Fruit fly (Drosophila melanogaster): ENCODE measurements around the gene CG3224.
A peak's percentile ranks its signal among the peaks of the same experiment; 100 is the strongest.

Gene CG3224

DNA sequence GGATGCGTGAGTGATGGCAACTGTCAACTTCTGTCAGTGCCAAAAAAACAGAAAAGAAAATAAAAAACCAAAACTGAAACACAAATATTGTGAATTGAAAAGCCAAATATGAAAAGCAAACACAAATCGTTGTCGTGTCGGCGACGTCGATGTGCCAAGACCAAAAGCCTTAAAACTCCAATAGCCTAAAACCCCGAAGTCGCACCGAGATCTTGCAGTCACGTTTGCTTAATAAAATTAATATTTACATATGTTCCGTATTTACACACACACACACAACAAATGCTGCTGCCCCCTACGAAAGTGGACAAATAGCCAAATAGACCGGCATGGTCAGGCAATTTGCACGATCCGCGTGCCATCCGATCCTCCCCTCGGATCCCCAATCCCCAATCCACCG, 23.1 kb downstream of the CG3224 start:
- no peak for TF ChIP-seq CG17801 (GFP tag; optimal IDR thresholded peaks at IDR 0.05; ENCODE audit: partially characterized antibody)

DNA sequence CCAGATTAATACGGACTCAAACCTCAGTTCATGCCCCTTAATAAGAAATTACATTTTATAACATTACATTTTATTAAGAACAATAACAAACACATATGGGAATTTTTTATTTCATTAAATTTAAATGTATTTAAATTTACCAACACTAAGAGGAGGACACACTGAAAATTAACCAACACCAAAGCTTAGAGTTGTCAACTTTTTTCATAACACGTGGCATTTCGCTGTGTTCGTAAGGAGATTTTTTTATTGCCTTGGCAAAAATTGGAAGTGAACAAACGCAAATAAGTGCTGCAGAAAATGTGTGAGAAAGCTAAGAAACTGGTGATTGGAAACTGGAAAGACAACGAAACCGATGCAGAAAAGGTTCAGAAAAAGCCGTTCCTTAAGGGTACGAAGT, 27.6 kb downstream of the CG3224 start, which contains the start of gene CG14443:
Gene CG14443 (plus strand): TSS at position 301 of the 400 bp plus-strand sequence.
- no peak for TF ChIP-seq CG17801 (GFP tag; optimal IDR thresholded peaks at IDR 0.05; ENCODE audit: partially characterized antibody)

dm6 chrX:6631885-6632284, 29.4 kb downstream of the CG3224 start:
- TF ChIP-seq CG17801 (GFP tag; optimal IDR thresholded peaks at IDR 0.05; ENCODE audit: partially characterized antibody), result no peak

DNA sequence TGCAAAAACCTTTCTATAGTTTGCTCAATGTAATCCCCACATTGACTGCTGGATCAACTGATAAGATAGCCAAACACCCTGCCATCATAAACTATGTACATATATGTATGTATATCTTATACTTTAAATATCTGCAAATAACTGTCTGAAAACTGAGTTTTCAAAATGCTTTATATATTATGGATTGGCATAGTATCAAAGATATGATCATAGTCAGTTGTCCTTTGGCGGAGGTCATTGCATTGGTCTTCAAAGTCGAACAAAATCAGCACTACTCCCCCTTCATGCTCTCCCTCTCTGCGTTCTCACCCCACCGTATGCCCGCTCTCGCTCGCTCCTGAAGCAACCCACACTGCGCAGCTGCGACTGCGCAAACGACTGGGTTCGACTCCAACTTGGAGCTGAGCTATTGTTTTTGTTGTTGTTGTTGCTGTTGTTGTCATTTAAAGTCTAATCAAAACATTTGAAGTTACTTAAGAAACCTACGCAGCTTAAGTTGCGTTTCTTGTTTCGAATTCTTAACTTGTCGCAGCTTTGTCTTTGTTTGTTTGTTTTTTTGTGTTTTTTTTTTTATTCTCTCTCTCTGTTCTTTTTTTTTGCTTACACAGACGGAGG, 36.2 kb downstream of the CG3224 start:
- TF ChIP-seq CG17801 (GFP tag; optimal IDR thresholded peaks at IDR 0.05; ENCODE audit: partially characterized antibody), result no peak

- peak; percentile 79 for TF ChIP-seq CG17801 (GFP tag; optimal IDR thresholded peaks at IDR 0.05; ENCODE audit: partially characterized antibody)
Observed at dm6 chrX:6624006-6624745, 37.1 kb downstream of the CG3224 start.

DNA sequence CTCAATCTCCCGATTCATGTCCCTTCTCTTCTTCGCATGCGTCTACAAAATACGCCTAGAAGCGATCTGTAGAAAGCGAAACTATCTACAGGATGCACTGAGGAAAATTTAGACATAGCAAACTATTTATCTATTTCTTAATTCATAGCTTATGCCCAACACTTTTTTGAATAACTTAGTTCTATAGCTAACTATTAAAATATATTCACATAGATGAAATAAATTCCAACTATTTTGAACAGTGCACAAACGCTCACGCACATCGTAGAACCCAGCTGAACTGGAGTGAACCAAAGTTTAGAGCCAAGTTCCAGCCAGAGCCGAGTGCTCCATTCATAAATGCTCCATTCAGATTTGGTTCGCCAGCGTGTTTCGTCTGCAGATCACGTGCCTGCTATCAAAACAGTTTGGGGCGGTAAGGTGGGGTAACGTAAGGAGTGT, 39.7 kb downstream of the CG3224 start:
- no peak for TF ChIP-seq CG17801 (GFP tag; optimal IDR thresholded peaks at IDR 0.05; ENCODE audit: partially characterized antibody)

dm6 chrX:6617372-6617771, 43.9 kb downstream of the CG3224 start:
- TF ChIP-seq CG17801 (GFP tag; optimal IDR thresholded peaks at IDR 0.05; ENCODE audit: partially characterized antibody), result no peak

- no peak for TF ChIP-seq CG17801 (GFP tag; optimal IDR thresholded peaks at IDR 0.05; ENCODE audit: partially characterized antibody)
Observed at dm6 chrX:6616771-6617170, 44.5 kb downstream of the CG3224 start.

DNA sequence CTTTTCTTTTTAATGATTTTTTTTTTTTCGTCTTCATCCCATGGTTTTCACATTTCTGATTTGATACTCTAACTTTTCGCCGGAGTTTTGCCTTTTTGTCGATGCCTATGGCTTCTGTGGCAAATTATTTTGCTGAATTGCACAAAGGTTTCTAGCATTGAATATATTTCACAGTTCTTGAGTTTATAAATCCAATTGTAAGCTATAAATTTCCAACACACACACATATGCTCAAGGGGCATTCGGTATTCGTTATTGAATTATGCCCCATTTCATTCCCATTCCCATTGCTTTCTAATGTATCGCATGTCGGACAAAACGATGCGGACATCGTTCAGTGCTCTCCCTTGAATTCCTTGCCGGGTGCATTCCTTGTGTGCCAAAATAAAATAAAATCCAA, 45.8 kb downstream of the CG3224 start:
- TF ChIP-seq CG17801 (GFP tag; optimal IDR thresholded peaks at IDR 0.05; ENCODE audit: partially characterized antibody), result no peak

dm6 chrX:6614266-6614665, 47.0 kb downstream of the CG3224 start:
- no peak for TF ChIP-seq CG17801 (GFP tag; optimal IDR thresholded peaks at IDR 0.05; ENCODE audit: partially characterized antibody)

dm6 chrX:6613581-6613980, 47.7 kb downstream of the CG3224 start:
- no peak for TF ChIP-seq CG17801 (GFP tag; optimal IDR thresholded peaks at IDR 0.05; ENCODE audit: partially characterized antibody)

DNA sequence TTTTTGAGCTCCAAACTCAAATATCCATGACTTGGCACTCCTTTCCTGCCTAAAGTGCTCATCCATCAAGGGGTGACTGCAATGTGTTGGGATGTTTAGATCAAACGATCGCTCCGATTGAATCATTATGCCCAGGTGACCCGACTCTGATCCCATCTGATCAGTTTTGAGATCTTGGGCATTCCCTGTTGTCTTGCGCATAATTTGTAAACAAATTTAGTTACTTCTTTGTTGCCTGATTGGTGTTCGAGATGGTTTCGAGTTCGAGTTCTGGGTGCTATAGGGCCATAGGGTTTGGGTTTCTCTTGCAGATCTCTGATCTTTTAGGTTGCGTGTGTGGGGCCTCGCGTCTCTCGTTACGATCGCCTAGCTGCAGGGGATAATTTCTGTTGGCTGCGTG, 48.8 kb downstream of the CG3224 start:
- no peak for TF ChIP-seq CG17801 (GFP tag; optimal IDR thresholded peaks at IDR 0.05; ENCODE audit: partially characterized antibody)

dm6 chrX:6611831-6612230, 49.4 kb downstream of the CG3224 start:
- no peak for TF ChIP-seq CG17801 (GFP tag; optimal IDR thresholded peaks at IDR 0.05; ENCODE audit: partially characterized antibody)
